Worm (Caenorhabditis elegans): ENCODE data around the gene C08B11.9.

Gene C08B11.9

DNA sequence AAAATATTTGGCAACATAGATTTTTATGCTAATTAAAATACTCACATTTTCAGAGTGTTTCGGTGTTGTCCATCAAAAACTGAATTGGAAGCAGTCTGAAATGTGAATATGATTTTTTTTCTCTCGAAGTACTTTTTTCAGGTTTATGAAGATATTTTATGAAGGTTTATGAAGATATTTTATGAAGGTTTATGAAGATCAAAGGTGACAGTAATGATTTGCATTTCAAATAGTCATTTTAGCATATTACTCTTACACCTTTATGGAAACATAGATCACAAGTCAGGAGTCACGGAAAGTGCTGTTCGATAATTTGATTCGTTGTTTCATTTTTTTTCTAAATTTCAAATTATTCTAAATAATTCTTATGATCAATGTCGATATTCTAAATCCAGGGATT lies 33.8 kb downstream of the C08B11.9 start, which contains the start of gene pgp-11:
pgp-11 (minus strand) TSS at position 101 of the 400 bp plus-strand sequence.
- TF ChIP-seq aha-1 (tag) (peak; percentile 23), D1046.2 (GFP tag; IDR thresholded peaks at IDR 0.05) (no peak)

DNA sequence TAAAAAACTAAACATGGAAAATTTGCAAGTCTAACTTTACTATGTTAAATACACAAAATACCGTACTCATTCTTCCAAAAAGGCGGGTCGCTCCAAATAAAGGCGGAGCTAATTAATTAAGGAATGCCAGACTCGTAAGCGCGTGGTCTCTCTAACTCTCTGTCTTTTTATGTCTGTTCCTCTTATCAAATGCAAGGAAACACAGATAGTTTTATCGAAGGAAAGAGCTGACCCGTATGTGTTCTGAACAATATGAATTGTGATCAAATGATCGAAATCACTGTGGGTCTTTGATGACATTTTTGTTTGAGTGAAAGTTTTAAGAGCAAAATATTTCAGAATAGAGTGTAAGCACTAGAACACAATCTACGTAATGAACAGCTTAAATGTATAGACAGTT lies 36.5 kb downstream of the C08B11.9 start:
- TF ChIP-seq ceh-82 (tag; optimal IDR thresholded peaks at IDR 0.05), result no peak
- no peak for TF ChIP-seq nhr-76 (tag; optimal IDR thresholded peaks at IDR 0.05)
- TF ChIP-seq daf-16 (GFP tag; optimal IDR thresholded peaks at IDR 0.05), result no peak
- TF ChIP-seq daf-16 (tag; optimal IDR thresholded peaks at IDR 0.05), result peak; percentile 43
- no peak for TF ChIP-seq dpl-1 (GFP tag; optimal IDR thresholded peaks at IDR 0.05)
- TF ChIP-seq dve-1 (tag; optimal IDR thresholded peaks at IDR 0.05; ENCODE audit: insufficient read depth), result peak; percentile 74
- peak; percentile 49 for TF ChIP-seq nhr-48 (tag; optimal IDR thresholded peaks at IDR 0.05)
- TF ChIP-seq unc-62 (GFP tag; optimal IDR thresholded peaks at IDR 0.05 in 1 of 2), result no peak
- no peak for TF ChIP-seq unc-62 (tag; optimal IDR thresholded peaks at IDR 0.05)
- TF ChIP-seq nhr-6 (tag; optimal IDR thresholded peaks at IDR 0.05), result no peak
- 0 out of 2 replicates have a peak, but pooled peaks have one; percentile 6 for TF ChIP-seq php-3 (GFP tag; IDR thresholded peaks at IDR 0.05)
- TF ChIP-seq dmd-6 (GFP tag; IDR thresholded peaks at IDR 0.05), result peak; percentile 88
- TF ChIP-seq skn-1 (tag; optimal IDR thresholded peaks at IDR 0.05), result no peak
- TF ChIP-seq set-16 (GFP tag; IDR thresholded peaks at IDR 0.05), result no peak
- TF ChIP-seq nhr-77 (tag; optimal IDR thresholded peaks at IDR 0.05), result no peak
- TF ChIP-seq T20F7.1 (GFP tag; optimal IDR thresholded peaks at IDR 0.05), result no peak
- TF ChIP-seq nhr-28 (tag; optimal IDR thresholded peaks at IDR 0.05), result peak; percentile 48
- TF ChIP-seq tra-1 (GFP tag; IDR thresholded peaks at IDR 0.05), result 0 out of 2 replicates have a peak, but pooled peaks have one; percentile 33
- TF ChIP-seq pqm-1 (tag; optimal IDR thresholded peaks at IDR 0.05), result peak; percentile 68
- TF ChIP-seq nhr-25 (tag; optimal IDR thresholded peaks at IDR 0.05; ENCODE audit: borderline replicate concordance, insufficient read depth), result no peak
- no peak for TF ChIP-seq nhr-237 (tag; optimal IDR thresholded peaks at IDR 0.05)
- TF ChIP-seq lsy-2 (tag; optimal IDR thresholded peaks at IDR 0.05), result no peak
- TF ChIP-seq hlh-11 (tag; optimal IDR thresholded peaks at IDR 0.05), result peak; percentile 81
- no peak for TF ChIP-seq Y75B8A.6 (GFP tag; IDR thresholded peaks at IDR 0.05)
- TF ChIP-seq daf-12 (tag; optimal IDR thresholded peaks at IDR 0.05), result no peak
- TF ChIP-seq spr-1 (tag; optimal IDR thresholded peaks at IDR 0.05), result no peak
- peak in 1 of 2 experiments; percentile 33 for TF ChIP-seq mdl-1 (tag; optimal IDR thresholded peaks at IDR 0.05)
- peak; percentile 66 for TF ChIP-seq hlh-30 (tag; optimal IDR thresholded peaks at IDR 0.05; ENCODE audit: insufficient read depth)
- TF ChIP-seq cey-2 (tag; optimal IDR thresholded peaks at IDR 0.05; ENCODE audit: borderline replicate concordance, insufficient read depth), result no peak

DNA sequence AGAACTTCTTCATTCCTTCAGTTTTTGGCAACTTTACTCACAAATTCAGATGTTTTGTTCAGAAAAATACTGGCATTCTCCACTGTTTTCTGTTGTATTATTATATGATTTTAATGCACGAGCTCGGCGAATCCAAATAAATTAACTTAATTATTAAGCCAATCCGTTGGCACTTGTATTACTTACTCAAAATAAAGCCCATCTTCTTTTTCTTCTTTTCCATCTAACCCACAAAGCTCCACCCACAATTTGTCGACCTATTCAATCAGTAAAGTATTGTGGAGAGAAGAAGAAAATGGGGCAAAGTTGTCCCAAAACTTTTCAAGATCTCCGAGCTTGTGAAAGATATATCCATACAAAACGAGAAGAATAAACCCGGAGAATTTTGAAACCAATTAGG lies 46.7 kb downstream of the C08B11.9 start:
- TF ChIP-seq ceh-28 (tag; optimal IDR thresholded peaks at IDR 0.05), result no peak
- no peak for TF ChIP-seq Y75B8A.6 (GFP tag; IDR thresholded peaks at IDR 0.05)
- no peak for TF ChIP-seq vab-7 (GFP tag; IDR thresholded peaks at IDR 0.05)
- TF ChIP-seq nhr-76 (tag; optimal IDR thresholded peaks at IDR 0.05), result no peak
- TF ChIP-seq F44E2.7 (GFP tag; IDR thresholded peaks at IDR 0.05), result no peak
- TF ChIP-seq dve-1 (tag; optimal IDR thresholded peaks at IDR 0.05; ENCODE audit: insufficient read depth), result no peak
- TF ChIP-seq nhr-111 (GFP tag; optimal IDR thresholded peaks at IDR 0.05), result no peak
- no peak for TF ChIP-seq nhr-102 (tag; optimal IDR thresholded peaks at IDR 0.05)
- TF ChIP-seq nhr-6 (tag; optimal IDR thresholded peaks at IDR 0.05), result no peak
- no peak for TF ChIP-seq unc-62 (GFP tag; optimal IDR thresholded peaks at IDR 0.05 in 1 of 2)
- TF ChIP-seq unc-62 (tag; optimal IDR thresholded peaks at IDR 0.05), result no peak
- TF ChIP-seq spr-3 (GFP tag; optimal IDR thresholded peaks at IDR 0.05), result no peak
- TF ChIP-seq daf-16 (GFP tag; optimal IDR thresholded peaks at IDR 0.05), result no peak
- no peak for TF ChIP-seq daf-16 (tag; optimal IDR thresholded peaks at IDR 0.05)
- no peak for TF ChIP-seq lin-38 (GFP tag; IDR thresholded peaks at IDR 0.05)
- TF ChIP-seq nhr-28 (tag; optimal IDR thresholded peaks at IDR 0.05), result no peak
- no peak for TF ChIP-seq hlh-11 (tag; optimal IDR thresholded peaks at IDR 0.05)
